Fruit fly (Drosophila melanogaster) whole organism, wandering third instar larva: Measurements from ENCODE around the gene CG9733.

ENCODE experiments used
- Dfd ChIP-seq: fragments of >200 bp; optimal IDR thresholded peaks from 2 replicates; lab custom pipeline; 2017; ENCODE audit warnings: missing biosample characterization, missing genetic modification characterization
- HLH106 ChIP-seq: fragments of 200-800 bp; optimal IDR thresholded peaks from 3 replicates; lab custom pipeline; 2019; ENCODE audit warnings: missing biosample characterization, mild to moderate bottlenecking, missing genetic modification characterization, moderate library complexity
- Jra ChIP-seq: sonication (Bioruptor generic); optimal IDR thresholded peaks from 2 replicates; lab custom pipeline; 2016; ENCODE audit warnings: missing biosample characterization, missing genetic modification characterization
- Mio ChIP-seq: sonication (Bioruptor generic); optimal IDR thresholded peaks from 2 replicates; lab custom pipeline; 2016; ENCODE audit warnings: missing biosample characterization, missing genetic modification characterization
- OdsH ChIP-seq: fragments of 200-800 bp; sonication (Bioruptor generic); optimal IDR thresholded peaks from 2 replicates; lab custom pipeline; 2016; ENCODE audit warnings: missing biosample characterization, mild to moderate bottlenecking, missing genetic modification characterization
- Rel ChIP-seq, 2 experiments: fragments of 200-800 bp; sonication (Bioruptor generic) in 1 of 2; optimal IDR thresholded peaks; 2 replicates in 1 of 2; 3 replicates in 1 of 2; lab custom pipeline; 2016 to 2019; ENCODE audit warnings: mild to moderate bottlenecking in 2 of 2, missing biosample characterization in 2 of 2, missing genetic modification characterization in 2 of 2, moderate library complexity in 1 of 2
- fru ChIP-seq: fragments of 200-800 bp; sonication (Bioruptor generic); optimal IDR thresholded peaks from 3 replicates; lab custom pipeline; 2016; ENCODE audit warnings: missing biosample characterization, mild to moderate bottlenecking, missing genetic modification characterization
- h ChIP-seq: fragments of 200-800 bp; sonication (Bioruptor generic); optimal IDR thresholded peaks from 3 replicates; lab custom pipeline; 2016; ENCODE audit warnings: missing biosample characterization, mild to moderate bottlenecking, missing genetic modification characterization
- jim ChIP-seq: fragments of 175-275, 200-325 bp; sonication (Bioruptor generic); optimal IDR thresholded peaks from 2 replicates; lab custom pipeline; 2016; ENCODE audit warnings: missing biosample characterization, mild to moderate bottlenecking, missing genetic modification characterization
- sage ChIP-seq: fragments of 200-800 bp; sonication (Bioruptor generic); optimal IDR thresholded peaks from 2 replicates; lab custom pipeline; 2016; ENCODE audit warnings: missing biosample characterization, mild to moderate bottlenecking, missing genetic modification characterization

dm6 chr3R:30235253-30235652 lies 11.2 kb downstream of the CG9733 start:
- no peak for TF ChIP-seq h (GFP tag; lab: Kevin White, UChicago)
- TF ChIP-seq Dfd (GFP tag; lab: Kevin White, UChicago), result no peak
- no peak for TF ChIP-seq HLH106
- no peak for TF ChIP-seq fru (GFP tag; lab: Kevin White, UChicago)
- no peak for TF ChIP-seq sage (GFP tag; lab: Kevin White, UChicago)
- no peak for TF ChIP-seq Mio (GFP tag; lab: Kevin White, UChicago)
- no peak for TF ChIP-seq jim (GFP tag; lab: Kevin White, UChicago)
- no peak for TF ChIP-seq Jra (GFP tag; lab: Kevin White, UChicago)
- TF ChIP-seq Rel (GFP tag; optimal IDR thresholded peaks at IDR 0.05; lab: Kevin White, UChicago), result no peak
- TF ChIP-seq Rel (tag; optimal IDR thresholded peaks at IDR 0.05; lab: Kevin White, UChicago), result no peak
- no peak for TF ChIP-seq OdsH
